Fruit fly (Drosophila melanogaster): ENCODE measurements around the gene Ubc7.
A peak's percentile ranks its signal among the peaks of the same experiment; 100 is the strongest.

The Ubc7 gene

DNA sequence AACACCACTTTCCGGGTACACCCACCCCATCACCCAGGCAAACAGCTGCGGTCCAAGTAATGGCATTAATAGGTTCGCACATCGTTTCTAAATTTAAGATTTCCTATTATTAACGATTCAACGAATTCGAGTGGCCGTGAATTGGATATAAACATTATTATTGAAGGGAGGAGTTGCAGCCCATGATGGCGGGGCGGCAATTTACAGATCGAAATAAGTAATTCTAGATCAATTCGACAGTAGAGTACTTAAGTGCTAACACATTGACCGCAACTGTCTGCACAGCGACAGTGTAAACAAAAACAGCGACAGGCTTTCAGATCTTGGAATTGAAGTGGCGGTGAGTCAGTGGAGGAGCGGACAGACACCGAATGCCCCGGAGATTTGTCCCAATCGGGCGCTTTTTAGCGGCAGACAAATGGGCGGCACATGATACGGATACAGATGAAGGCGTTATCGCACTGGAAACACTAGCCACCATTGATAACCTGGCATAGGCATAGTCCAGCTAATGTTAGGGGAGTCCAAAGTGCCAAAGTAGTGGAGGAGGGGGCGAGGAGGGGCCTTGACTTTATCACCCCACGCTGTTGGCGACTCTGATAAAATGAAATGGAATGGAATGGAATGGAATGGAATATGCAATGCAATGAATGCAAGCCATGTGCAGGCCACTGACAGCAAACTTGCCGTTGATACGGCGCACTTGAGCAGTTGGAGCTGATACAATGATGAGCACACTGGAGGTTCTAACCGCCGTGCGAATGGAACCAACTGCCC lies 39.9 kb downstream of the Ubc7 start (continued):
- peak; percentile 64 for TF ChIP-seq Eip78C (GFP tag)
- no peak for TF ChIP-seq Hr4 (GFP tag; optimal IDR thresholded peaks at IDR 0.05)
- no peak for TF ChIP-seq Hr38 (GFP tag; optimal IDR thresholded peaks at IDR 0.05)
- no peak for TF ChIP-seq cyc (GFP tag; optimal IDR thresholded peaks at IDR 0.05)
- no peak for TF ChIP-seq Lpt (GFP tag; optimal IDR thresholded peaks at IDR 0.05)
- TF ChIP-seq CG8319 (GFP tag; optimal IDR thresholded peaks at IDR 0.05), result no peak
- peak; percentile 22 for TF ChIP-seq net (GFP tag; optimal IDR thresholded peaks at IDR 0.05)
- no peak for TF ChIP-seq CG9139 (GFP tag; optimal IDR thresholded peaks at IDR 0.05)
- no peak for TF ChIP-seq svp (GFP tag)
- TF ChIP-seq acj6 (GFP tag; optimal IDR thresholded peaks at IDR 0.05), result no peak
- no peak for TF ChIP-seq Blimp-1 (GFP tag; optimal IDR thresholded peaks at IDR 0.05)
- no peak for TF ChIP-seq esn (GFP tag; optimal IDR thresholded peaks at IDR 0.05)
- TF ChIP-seq CG31627 (GFP tag; optimal IDR thresholded peaks at IDR 0.05), result no peak

DNA sequence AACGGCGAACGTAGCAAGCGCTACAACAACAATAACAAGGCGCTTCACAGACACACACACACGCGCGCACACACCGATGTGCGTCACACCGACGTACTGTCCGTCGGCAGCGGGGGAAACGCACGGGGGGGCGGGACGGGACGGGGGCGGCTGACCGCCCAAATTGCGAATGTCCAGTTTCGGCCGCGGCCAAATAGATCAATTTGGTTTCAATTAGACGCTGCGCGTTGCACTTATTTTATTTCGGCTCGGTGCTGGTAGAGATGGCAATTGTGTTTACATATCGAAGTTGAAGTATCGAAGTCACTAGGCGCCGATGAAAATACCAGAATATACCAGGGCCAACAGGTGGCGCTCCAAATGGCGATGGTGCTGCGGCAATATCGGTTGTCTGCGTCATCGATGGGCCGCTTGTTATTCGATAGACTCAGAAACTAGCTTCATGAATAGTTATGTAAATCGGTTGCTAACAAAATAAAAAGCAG lies 43.7 kb downstream of the Ubc7 start, which contains the start of gene Rok:
TSS of gene Rok (minus strand) at position 309 of the 485 bp plus-strand sequence.
- TF ChIP-seq CG9139 (GFP tag; optimal IDR thresholded peaks at IDR 0.05) (no peak), CG15336 (GFP tag; IDR thresholded peaks at IDR 0.05) (no peak), CG32006 (GFP tag; optimal IDR thresholded peaks at IDR 0.05) (no peak), eg (GFP tag; IDR thresholded peaks at IDR 0.05) (no peak), CG6163 (GFP tag; IDR thresholded peaks at IDR 0.05) (0 out of 3 replicates have a peak, but pooled peaks have one; percentile 31), Sox102F (GFP tag; optimal IDR thresholded peaks at IDR 0.05) (no peak), dsx (GFP tag; optimal IDR thresholded peaks at IDR 0.05; ENCODE audit: poor library complexity, severe bottlenecking) (no peak), Ets96B (tag; optimal IDR thresholded peaks at IDR 0.05) (no peak), Lpt (GFP tag; optimal IDR thresholded peaks at IDR 0.05) (no peak), spab (GFP tag; optimal IDR thresholded peaks at IDR 0.05) (no peak), CG1621 (tag; optimal IDR thresholded peaks at IDR 0.05) (no peak), topi (GFP tag; optimal IDR thresholded peaks at IDR 0.05) (no peak), CG6808 (GFP tag; optimal IDR thresholded peaks at IDR 0.05) (peak; percentile 8), CG10669 (GFP tag; optimal IDR thresholded peaks at IDR 0.05) (no peak), CG7368 (GFP tag; optimal IDR thresholded peaks at IDR 0.05) (no peak), Ets21C (GFP tag; optimal IDR thresholded peaks at IDR 0.05) (no peak), achi (GFP tag; optimal IDR thresholded peaks at IDR 0.05) (no peak), fkh (GFP tag; optimal IDR thresholded peaks at IDR 0.05) (peak; percentile 51)

- TF ChIP-seq CG11902 (GFP tag; optimal IDR thresholded peaks at IDR 0.05) (no peak), CG11762 (GFP tag; optimal IDR thresholded peaks at IDR 0.05; ENCODE audit: insufficient read depth) (peak; percentile 32), Ets21C (GFP tag; optimal IDR thresholded peaks at IDR 0.05) (peak; percentile 3), achi (GFP tag; optimal IDR thresholded peaks at IDR 0.05) (peak; percentile 56), Eip78C (GFP tag) (peak; percentile 89), topi (GFP tag; optimal IDR thresholded peaks at IDR 0.05) (peak; percentile 69), CG34406 (GFP tag; optimal IDR thresholded peaks at IDR 0.05) (peak; percentile 67), acj6 (GFP tag; optimal IDR thresholded peaks at IDR 0.05) (peak; percentile 41), Blimp-1 (GFP tag; optimal IDR thresholded peaks at IDR 0.05) (peak; percentile 74), dsx (GFP tag; optimal IDR thresholded peaks at IDR 0.05; ENCODE audit: poor library complexity, severe bottlenecking) (peak; percentile 48), Sox14 (GFP tag; optimal IDR thresholded peaks at IDR 0.05) (peak; percentile 9), CG8319 (GFP tag; optimal IDR thresholded peaks at IDR 0.05) (peak; percentile 42), CG9139 (GFP tag; optimal IDR thresholded peaks at IDR 0.05) (peak; percentile 82), Smox (GFP tag; optimal IDR thresholded peaks at IDR 0.05) (peak; percentile 61), Sox15 (GFP tag; optimal IDR thresholded peaks at IDR 0.05) (no peak), CG6854 (GFP tag; optimal IDR thresholded peaks at IDR 0.05) (peak; percentile 96), CG11294 (GFP tag; IDR thresholded peaks at IDR 0.05) (no peak), lz (GFP tag; optimal IDR thresholded peaks at IDR 0.05) (peak; percentile 71), Ets96B (tag; optimal IDR thresholded peaks at IDR 0.05) (peak; percentile 17), CG4318 (GFP tag; optimal IDR thresholded peaks at IDR 0.05) (no peak), CG3032 (tag; optimal IDR thresholded peaks at IDR 0.05) (peak; percentile 14), pdm3 (GFP tag; optimal IDR thresholded peaks at IDR 0.05) (peak; percentile 58), CG10631 (GFP tag; optimal IDR thresholded peaks at IDR 0.05) (peak; percentile 39), dac (GFP tag; optimal IDR thresholded peaks at IDR 0.05) (peak; percentile 43), Lpt (GFP tag; optimal IDR thresholded peaks at IDR 0.05) (peak; percentile 11), CG7368 (GFP tag; optimal IDR thresholded peaks at IDR 0.05) (peak; percentile 73)
These were observed 44.4 kb downstream of the Ubc7 start, which contains the start of gene RpS19a for dm6 chrX:16637594-16638485. Gene RpS19a (plus strand): TSS chrX:16637894.
